Worm (Caenorhabditis elegans) whole organism, young adult: ENCODE measurements around the gene C36E8.4.

Experiments
- B0019.2 ChIP-seq: fragments of 200-800 bp; sonication (Bioruptor generic); conservative IDR thresholded peaks from 2 replicates; pipeline ENCODE4 v1.3.6; 2022; ENCODE audit warnings: missing genetic modification reagents, missing genetic modification characterization, missing compliant biosample characterization
- F49E8.2 ChIP-seq: sonication (generic microtip); optimal IDR thresholded peaks from 3 replicates; lab custom pipeline; 2017; ENCODE audit warnings: missing genetic modification characterization, mild to moderate bottlenecking, missing compliant biosample characterization, antibody characterized with exemption, moderate library complexity; ENCODE audit not compliant: insufficient read depth
- F52B5.7 ChIP-seq: sonication (generic microtip); optimal IDR thresholded peaks from 2 replicates; lab custom pipeline; 2016; ENCODE audit warnings: mild to moderate bottlenecking, missing genetic modification characterization, missing compliant biosample characterization
- cebp-2 ChIP-seq: fragments of 200-800 bp; sonication (Bioruptor generic); IDR thresholded peaks from 2 replicates; pipeline ENCODE4 v1.3.6; 2022; ENCODE audit warnings: missing genetic modification characterization, missing compliant biosample characterization
- lir-1 ChIP-seq: fragments of 200-800 bp; sonication (Bioruptor generic); conservative IDR thresholded peaks from 2 replicates; pipeline ENCODE4 v1.3.6; 2022; ENCODE audit warnings: missing genetic modification reagents, missing genetic modification characterization, missing compliant biosample characterization
- madf-10 ChIP-seq: sonication (generic microtip); optimal IDR thresholded peaks from 2 replicates; lab custom pipeline; 2016; ENCODE audit warnings: mild to moderate bottlenecking, missing genetic modification characterization, missing compliant biosample characterization
- mel-28 ChIP-seq: sonication (generic microtip); optimal IDR thresholded peaks from 2 replicates; lab custom pipeline; 2016; ENCODE audit warnings: borderline replicate concordance, mild to moderate bottlenecking, missing genetic modification characterization, missing compliant biosample characterization
- nhr-80 ChIP-seq: sonication (generic microtip); optimal IDR thresholded peaks from 2 replicates; lab custom pipeline; 2016; ENCODE audit warnings: missing genetic modification characterization, missing compliant biosample characterization
- snpc-4 ChIP-seq, 5 experiments: fragments of 150-350 bp in 1 of 5; sonication (generic microtip) in 4 of 5; optimal IDR thresholded peaks; 2 replicates each; lab custom pipeline; 2014 to 2018; ENCODE audit warnings: missing genetic modification characterization in 5 of 5, missing biosample characterization in 3 of 5, antibody characterized with exemption in 2 of 5, mild to moderate bottlenecking in 2 of 5, missing compliant biosample characterization in 2 of 5, missing genotype in 2 of 5, moderate library complexity in 2 of 5, missing genetic modification reagents in 1 of 5
- sptf-2 ChIP-seq: fragments of 200-800 bp; sonication (Bioruptor generic); optimal IDR thresholded peaks from 2 replicates; lab custom pipeline; 2018; ENCODE audit warnings: mild to moderate bottlenecking, missing genetic modification characterization, missing compliant biosample characterization
- unc-62 ChIP-seq: fragments of 150-350 bp; optimal IDR thresholded peaks from 2 replicates; lab custom pipeline; 2014; ENCODE audit warnings: missing biosample characterization, missing genetic modification reagents, missing genetic modification characterization
- zfh-2 ChIP-seq: fragments of 200-800 bp; sonication (Bioruptor generic); conservative IDR thresholded peaks from 2 replicates; pipeline ENCODE4 v1.3.6; 2022; ENCODE audit warnings: missing genetic modification reagents, missing genetic modification characterization, missing compliant biosample characterization

ce11 chrIII:3991362-3991761 is 20.8 kb upstream of the C36E8.4 start:
- TF ChIP-seq madf-10 (tag; lab: Kevin White, UChicago) (no peak), lir-1 (GFP tag; lab: Robert Waterston, UW) (no peak), zfh-2 (no peak), mel-28 (no peak), F49E8.2 (tag; lab: Kevin White, UChicago) (no peak), F52B5.7 (tag; lab: Kevin White, UChicago) (no peak), cebp-2 (GFP tag; lab: Robert Waterston, UW) (no peak), sptf-2 (GFP tag; lab: Kevin White, UChicago) (no peak), snpc-4 (GFP tag; optimal IDR thresholded peaks at IDR 0.05; lab: Kevin White, UChicago) (no peak), snpc-4 (tag; optimal IDR thresholded peaks at IDR 0.05; lab: Kevin White, UChicago) (no peak), nhr-80 (tag; lab: Kevin White, UChicago) (no peak), B0019.2 (GFP tag; lab: Robert Waterston, UW) (no peak), unc-62 (GFP tag; lab: Kevin White, UChicago) (no peak)
